1 worm cellular context compared by ENCODE assay signal in the genomic region with DNA sequence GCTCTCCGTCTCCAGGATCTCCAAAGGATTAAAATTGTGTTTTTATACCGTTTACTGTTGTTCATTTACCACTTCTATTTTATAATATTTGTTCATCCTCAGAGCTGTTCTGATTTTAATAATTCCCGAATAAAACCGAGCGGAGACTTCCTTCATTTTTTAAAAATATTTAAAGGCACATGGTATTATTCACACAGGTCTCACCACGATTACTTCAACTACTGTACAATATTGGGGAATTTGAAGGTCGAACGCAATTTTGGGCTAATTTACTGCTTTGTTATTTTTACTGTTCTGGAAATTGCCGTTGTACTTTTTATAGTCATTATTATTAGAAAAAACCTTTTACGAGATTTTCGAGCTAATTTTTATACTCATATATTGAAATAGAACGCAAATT.
A peak's percentile ranks its signal among the peaks of the same experiment; 100 is the strongest.
TF ChIP-seq lines count a peak whose summit lies in the region.

No protein-coding gene starts in this region.

TF ChIP-seq in whole organism, young adult, 124 proteins besides CTCF, POLR2A, EP300 and RAD21 (continued from another document):
- TF ChIP-seq mcd-1 (GFP tag; IDR thresholded peaks at IDR 0.05; lab: Robert Waterston, UW) (no peak), hmg-1.2 (GFP tag; IDR thresholded peaks at IDR 0.05; lab: Robert Waterston, UW) (peak; percentile 51), B0019.2 (GFP tag; conservative IDR thresholded peaks at IDR 0.05; lab: Robert Waterston, UW) (peak; percentile 44; the same call in 1 of the 2 replicates), efl-1 (GFP tag; optimal IDR thresholded peaks at IDR 0.05; lab: Kevin White, UChicago) (no peak), hsf-1 (GFP tag; IDR thresholded peaks at IDR 0.05; lab: Robert Waterston, UW) (peak; percentile 63; the same call in 1 of the 2 replicates), akir-1 (GFP tag; optimal IDR thresholded peaks at IDR 0.05; lab: Kevin White, UChicago) (no peak), F37B4.10 (GFP tag; IDR thresholded peaks at IDR 0.05; lab: Robert Waterston, UW) (no peak), dpff-1 (tag; optimal IDR thresholded peaks at IDR 0.05; lab: Kevin White, UChicago) (no peak), egl-44 (GFP tag; IDR thresholded peaks at IDR 0.05; lab: Robert Waterston, UW) (0 out of 2 replicates have a peak, but pooled peaks have one; percentile 48), ztf-26 (tag; optimal IDR thresholded peaks at IDR 0.05; lab: Kevin White, UChicago) (no peak), lag-1 (GFP tag; IDR thresholded peaks at IDR 0.05; lab: Robert Waterston, UW) (no peak), F57C9.4 (tag; optimal IDR thresholded peaks at IDR 0.05; lab: Kevin White, UChicago) (no peak), mes-4 (tag; optimal IDR thresholded peaks at IDR 0.05; lab: Kevin White, UChicago) (peak; percentile 27), B0261.1 (tag; optimal IDR thresholded peaks at IDR 0.05; lab: Kevin White, UChicago) (no peak), atf-7 (tag; optimal IDR thresholded peaks at IDR 0.05; lab: Kevin White, UChicago) (no peak), B0035.1 (tag; optimal IDR thresholded peaks at IDR 0.05; lab: Kevin White, UChicago) (no peak), bed-1 (GFP tag; IDR thresholded peaks at IDR 0.05; lab: Robert Waterston, UW) (no peak), lir-1 (GFP tag; conservative IDR thresholded peaks at IDR 0.05; lab: Robert Waterston, UW) (no peak), pha-4 (tag; optimal IDR thresholded peaks at IDR 0.05; lab: Kevin White, UChicago) (no peak), hlh-12 (tag; optimal IDR thresholded peaks at IDR 0.05; lab: Kevin White, UChicago) (no peak), ztf-22 (GFP tag; optimal IDR thresholded peaks at IDR 0.05; lab: Kevin White, UChicago) (no peak), repo-1 (tag; optimal IDR thresholded peaks at IDR 0.05; lab: Kevin White, UChicago) (peak; percentile 23), dox-1 (GFP tag; IDR thresholded peaks at IDR 0.05; lab: Robert Waterston, UW) (no peak), rpc-1 (optimal IDR thresholded peaks at IDR 0.05; lab: Kevin White, UChicago) (no peak), rpc-1 (tag; optimal IDR thresholded peaks at IDR 0.05; lab: Kevin White, UChicago) (no peak), F52B5.7 (tag; optimal IDR thresholded peaks at IDR 0.05; lab: Kevin White, UChicago) (no peak), nfya-1 (tag; optimal IDR thresholded peaks at IDR 0.05; lab: Kevin White, UChicago; ENCODE audit: borderline replicate concordance, insufficient read depth) (no peak), madf-6 (GFP tag; IDR thresholded peaks at IDR 0.05; lab: Robert Waterston, UW) (peak; percentile 86), F39B2.1 (GFP tag; IDR thresholded peaks at IDR 0.05; lab: Robert Waterston, UW) (no peak), ztf-6 (GFP tag; IDR thresholded peaks at IDR 0.05; lab: Robert Waterston, UW) (no peak), C17E4.6 (GFP tag; IDR thresholded peaks at IDR 0.05; lab: Robert Waterston, UW) (0 out of 2 replicates have a peak, but pooled peaks have one; percentile 66), mxl-1 (tag; optimal IDR thresholded peaks at IDR 0.05; lab: Kevin White, UChicago) (no peak), unc-62 (GFP tag; optimal IDR thresholded peaks at IDR 0.05; lab: Kevin White, UChicago) (no peak), ccch-3 (GFP tag; optimal IDR thresholded peaks at IDR 0.05; lab: Kevin White, UChicago) (no peak), ceh-58 (GFP tag; IDR thresholded peaks at IDR 0.05; lab: Robert Waterston, UW) (0 out of 2 replicates have a peak, but pooled peaks have one; percentile 18), unc-130 (GFP tag; optimal IDR thresholded peaks at IDR 0.05; lab: Kevin White, UChicago) (peak; percentile 59), bed-2 (GFP tag; IDR thresholded peaks at IDR 0.05; lab: Robert Waterston, UW) (no peak), sptf-2 (GFP tag; optimal IDR thresholded peaks at IDR 0.05; lab: Kevin White, UChicago) (no peak), F55B11.4 (tag; optimal IDR thresholded peaks at IDR 0.05; lab: Kevin White, UChicago; ENCODE audit: borderline replicate concordance, insufficient read depth) (no peak), ceh-79 (tag; optimal IDR thresholded peaks at IDR 0.05; lab: Kevin White, UChicago) (no peak), ztf-25 (GFP tag; IDR thresholded peaks at IDR 0.05; lab: Robert Waterston, UW) (0 out of 2 replicates have a peak, but pooled peaks have one; percentile 37), nfyb-1 (GFP tag; IDR thresholded peaks at IDR 0.05; lab: Robert Waterston, UW) (peak; percentile 71), lin-54 (GFP tag; optimal IDR thresholded peaks at IDR 0.05; lab: Kevin White, UChicago) (peak; percentile 69), let-526 (GFP tag; IDR thresholded peaks at IDR 0.05; lab: Robert Waterston, UW) (no peak), hmg-20 (GFP tag; IDR thresholded peaks at IDR 0.05; lab: Robert Waterston, UW) (no peak), lin-35 (GFP tag; optimal IDR thresholded peaks at IDR 0.05; lab: Kevin White, UChicago) (no peak), T07F8.4 (tag; optimal IDR thresholded peaks at IDR 0.05; lab: Kevin White, UChicago) (peak; percentile 6), lin-26 (GFP tag; IDR thresholded peaks at IDR 0.05; lab: Robert Waterston, UW) (peak; percentile 73), chd-7 (tag; optimal IDR thresholded peaks at IDR 0.05; lab: Kevin White, UChicago) (no peak), tlf-1 (GFP tag; optimal IDR thresholded peaks at IDR 0.05; lab: Kevin White, UChicago) (peak; percentile 24), hlh-26 (GFP tag; conservative IDR thresholded peaks at IDR 0.05; lab: Robert Waterston, UW) (no peak), F57A8.1 (GFP tag; optimal IDR thresholded peaks at IDR 0.05; lab: Kevin White, UChicago) (no peak)
TF ChIP-seq in whole organism, young adult: peak in this region for 45.
